Worm (Caenorhabditis elegans): ENCODE measurements around the gene zip-2.

ce11 chrIII:881460-881859 is 48.7 kb downstream of the zip-2 start:
- TF ChIP-seq ztf-29 (GFP tag; IDR thresholded peaks at IDR 0.05) (no peak), flt-1 (GFP tag; IDR thresholded peaks at IDR 0.05) (no peak), ztf-23 (GFP tag; IDR thresholded peaks at IDR 0.05) (no peak), cog-1 (tag; optimal IDR thresholded peaks at IDR 0.05) (no peak), tab-1 (GFP tag; IDR thresholded peaks at IDR 0.05) (no peak), T22C8.4 (GFP tag; IDR thresholded peaks at IDR 0.05) (no peak), med-1 (GFP tag; optimal IDR thresholded peaks at IDR 0.05; ENCODE audit: insufficient read depth) (no peak), ref-1 (GFP tag; conservative IDR thresholded peaks at IDR 0.05) (no peak), klf-2 (GFP tag; conservative IDR thresholded peaks at IDR 0.05) (no peak)
